Worm (Caenorhabditis elegans) whole organism, late embryonic: ENCODE data around the gene dmsr-3.
"Not testable (repeated sequence)": the region's sequence is repeated elsewhere in the genome, so short reads cannot be mapped to it uniquely, and the experiment has no call there.

Experiments used
- ceh-19 ChIP-seq: fragments of 200-800 bp; sonication (Bioruptor generic); optimal IDR thresholded peaks from 2 replicates; lab custom pipeline; 2018; ENCODE audit warnings: mild to moderate bottlenecking, missing genetic modification characterization, missing compliant biosample characterization
- ceh-24 ChIP-seq: sonication (generic microtip); optimal IDR thresholded peaks from 2 replicates; lab custom pipeline; 2016; ENCODE audit warnings: mild to moderate bottlenecking, missing genetic modification characterization, missing compliant biosample characterization
- ceh-31 ChIP-seq: sonication (generic microtip); optimal IDR thresholded peaks from 2 replicates; lab custom pipeline; 2016; ENCODE audit warnings: missing genetic modification characterization, missing compliant biosample characterization
- ceh-48 ChIP-seq: sonication (generic microtip); optimal IDR thresholded peaks from 2 replicates; lab custom pipeline; 2016; ENCODE audit warnings: missing genetic modification characterization, inconsistent platforms, missing compliant biosample characterization
- ceh-9 ChIP-seq: sonication (generic microtip); optimal IDR thresholded peaks from 2 replicates; lab custom pipeline; 2016; ENCODE audit warnings: mild to moderate bottlenecking, missing genetic modification characterization, inconsistent platforms, missing compliant biosample characterization
- elt-2 ChIP-seq: sonication (generic microtip); optimal IDR thresholded peaks from 2 replicates; lab custom pipeline; 2016; ENCODE audit warnings: missing genetic modification reagents, missing genetic modification characterization, missing compliant biosample characterization
- ets-4 ChIP-seq: sonication (generic microtip); optimal IDR thresholded peaks from 2 replicates; lab custom pipeline; 2016; ENCODE audit warnings: missing genetic modification characterization, missing compliant biosample characterization
- gmeb-2 ChIP-seq: sonication (generic microtip); optimal IDR thresholded peaks from 2 replicates; lab custom pipeline; 2016; ENCODE audit warnings: missing genetic modification characterization, inconsistent platforms, missing compliant biosample characterization
- hlh-30 ChIP-seq: sonication (generic microtip); optimal IDR thresholded peaks from 2 replicates; lab custom pipeline; 2017; ENCODE audit warnings: antibody characterized with exemption, missing genetic modification characterization, missing compliant biosample characterization; ENCODE audit not compliant: insufficient read depth
- hlh-8 ChIP-seq: sonication (generic microtip); optimal IDR thresholded peaks from 2 replicates; lab custom pipeline; 2016; ENCODE audit warnings: missing genotype, missing genetic modification characterization, missing compliant biosample characterization
- madf-2 ChIP-seq: sonication (generic microtip); optimal IDR thresholded peaks from 2 replicates; lab custom pipeline; 2017; ENCODE audit warnings: missing genetic modification characterization, missing compliant biosample characterization
- mec-3 ChIP-seq: sonication (generic microtip); optimal IDR thresholded peaks from 2 replicates; lab custom pipeline; 2016; ENCODE audit warnings: borderline replicate concordance, missing genetic modification characterization, missing compliant biosample characterization
- nhr-11 ChIP-seq: fragments of 150-350 bp; optimal IDR thresholded peaks from 2 replicates; lab custom pipeline; 2014; ENCODE audit warnings: missing biosample characterization, missing genetic modification characterization
- npax-4 ChIP-seq: sonication (generic microtip); optimal IDR thresholded peaks from 2 replicates; lab custom pipeline; 2016; ENCODE audit warnings: missing genetic modification characterization, missing compliant biosample characterization
- pag-3 ChIP-seq: sonication (generic microtip); optimal IDR thresholded peaks from 2 replicates; lab custom pipeline; 2016; ENCODE audit warnings: missing compliant biosample characterization, missing genetic modification characterization, borderline replicate concordance
- pqm-1 ChIP-seq: sonication (generic microtip); optimal IDR thresholded peaks from 2 replicates; lab custom pipeline; 2016; ENCODE audit warnings: missing genetic modification characterization, missing compliant biosample characterization
- ref-2 ChIP-seq: sonication (generic microtip); optimal IDR thresholded peaks from 2 replicates; lab custom pipeline; 2016; ENCODE audit warnings: missing genetic modification characterization, missing compliant biosample characterization
- syd-9 ChIP-seq: sonication (generic microtip); optimal IDR thresholded peaks from 2 replicates; lab custom pipeline; 2016; ENCODE audit warnings: mild to moderate bottlenecking, missing genetic modification characterization, moderate library complexity, missing compliant biosample characterization
- tbx-2 ChIP-seq: sonication (generic microtip); optimal IDR thresholded peaks from 2 replicates; lab custom pipeline; 2016; ENCODE audit warnings: missing genetic modification characterization, missing compliant biosample characterization
- tbx-7 ChIP-seq: sonication (generic microtip); optimal IDR thresholded peaks from 2 replicates; lab custom pipeline; 2016; ENCODE audit warnings: missing genotype, missing genetic modification characterization, missing compliant biosample characterization
- ttx-3 ChIP-seq: sonication (generic microtip); optimal IDR thresholded peaks from 2 replicates; lab custom pipeline; 2016; ENCODE audit warnings: missing genetic modification reagents, missing genetic modification characterization, missing compliant biosample characterization
- unc-86 ChIP-seq: sonication (generic microtip); optimal IDR thresholded peaks from 2 replicates; lab custom pipeline; 2016; ENCODE audit warnings: missing genetic modification characterization, missing compliant biosample characterization
- zip-5 ChIP-seq: sonication (generic microtip); optimal IDR thresholded peaks from 2 replicates; lab custom pipeline; 2016; ENCODE audit warnings: missing genetic modification characterization, missing compliant biosample characterization
- ztf-16 ChIP-seq: sonication (generic microtip); optimal IDR thresholded peaks from 2 replicates; lab custom pipeline; 2017; ENCODE audit warnings: missing genetic modification characterization, missing compliant biosample characterization

The dmsr-3 gene

DNA sequence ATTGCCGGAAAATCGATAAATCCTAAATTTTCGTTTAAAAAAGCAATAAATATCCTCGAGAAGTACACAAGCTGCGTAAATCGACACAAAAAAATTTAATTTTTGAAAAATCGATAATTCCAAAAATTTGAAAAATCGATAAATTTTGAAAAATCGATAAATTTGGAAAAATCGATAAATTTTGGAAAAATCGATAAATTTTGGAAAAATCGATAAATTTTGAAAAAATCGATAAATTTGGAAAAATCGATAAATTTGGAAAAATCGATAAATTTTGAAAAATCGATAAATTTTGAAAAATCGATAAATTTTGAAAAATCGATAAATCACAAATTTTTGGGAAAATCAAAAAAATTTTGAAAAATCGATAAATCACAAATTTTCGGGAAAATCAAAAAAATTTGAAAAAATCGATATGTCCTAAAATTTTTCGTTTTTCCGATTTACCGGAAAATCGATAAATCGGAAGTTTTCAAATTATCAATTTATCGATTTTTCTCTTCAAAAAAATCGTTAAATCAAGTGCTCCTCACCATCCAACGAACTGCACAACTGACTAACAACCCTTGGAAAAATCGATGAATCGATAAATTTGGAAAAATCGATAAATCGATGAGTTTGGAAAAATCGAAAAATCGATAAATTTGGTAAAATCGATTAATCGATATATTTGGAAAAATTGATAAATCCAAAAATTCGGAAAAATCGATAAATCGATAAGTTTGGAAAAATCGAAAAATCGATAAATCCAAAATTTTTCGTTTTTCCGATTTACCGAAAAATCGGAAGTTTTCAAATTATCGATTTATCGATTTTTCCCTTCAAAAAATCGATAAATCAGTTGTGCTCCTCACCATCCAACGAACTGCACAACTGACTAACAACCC is 40.1 kb downstream of the dmsr-3 start:
- TF ChIP-seq npax-4 (tag; lab: Kevin White, UChicago), result no peak
- peak; percentile 98 for TF ChIP-seq ceh-48 (tag; lab: Kevin White, UChicago)

DNA sequence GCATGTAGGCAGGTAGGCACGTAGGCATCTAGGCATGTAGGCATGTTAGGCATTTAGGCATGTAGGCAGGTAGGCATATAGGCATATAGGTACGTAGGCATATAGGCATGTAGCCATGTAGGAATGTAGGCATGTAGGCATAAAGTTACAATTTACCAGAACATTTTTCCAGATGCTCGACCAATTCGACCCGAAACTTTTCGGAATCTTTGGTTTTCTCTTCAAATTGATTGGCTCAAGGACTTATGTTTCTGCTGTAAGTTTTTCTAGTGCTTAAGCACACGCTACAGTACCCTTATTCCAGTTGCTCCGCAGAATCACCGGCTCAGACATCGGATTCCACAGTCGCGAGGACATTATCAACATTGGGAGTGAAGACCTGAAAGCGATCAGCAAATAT is 45.8 kb downstream of the dmsr-3 start:
- TF ChIP-seq gmeb-2 (tag; lab: Kevin White, UChicago), result no peak

DNA sequence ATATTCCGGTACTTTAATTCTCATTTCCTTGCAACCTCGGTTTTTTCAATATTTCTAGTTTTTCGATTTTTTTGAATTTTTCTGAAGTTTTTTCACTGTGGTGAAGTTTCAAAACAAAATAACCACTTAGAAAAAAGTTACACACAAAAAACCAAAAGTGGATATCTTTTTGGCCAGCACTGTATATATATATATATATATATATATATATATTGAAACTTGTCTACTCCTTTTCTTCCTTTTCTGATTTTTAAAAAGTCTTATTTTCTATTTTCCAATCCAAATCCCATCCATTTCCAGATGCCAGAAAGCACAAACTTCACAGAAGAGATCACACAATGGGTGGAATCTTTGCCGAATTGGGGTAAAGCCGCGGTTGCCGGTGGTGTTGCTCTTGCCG is 47.0 kb downstream of the dmsr-3 start, which contains the start of gene faxc-2:
faxc-2 (plus strand) TSS at position 301 of the 400 bp plus-strand sequence.
- not testable (repeated sequence) for TF ChIP-seq ztf-16 (tag; lab: Kevin White, UChicago); ttx-3; hlh-8 (tag; lab: Kevin White, UChicago)

DNA sequence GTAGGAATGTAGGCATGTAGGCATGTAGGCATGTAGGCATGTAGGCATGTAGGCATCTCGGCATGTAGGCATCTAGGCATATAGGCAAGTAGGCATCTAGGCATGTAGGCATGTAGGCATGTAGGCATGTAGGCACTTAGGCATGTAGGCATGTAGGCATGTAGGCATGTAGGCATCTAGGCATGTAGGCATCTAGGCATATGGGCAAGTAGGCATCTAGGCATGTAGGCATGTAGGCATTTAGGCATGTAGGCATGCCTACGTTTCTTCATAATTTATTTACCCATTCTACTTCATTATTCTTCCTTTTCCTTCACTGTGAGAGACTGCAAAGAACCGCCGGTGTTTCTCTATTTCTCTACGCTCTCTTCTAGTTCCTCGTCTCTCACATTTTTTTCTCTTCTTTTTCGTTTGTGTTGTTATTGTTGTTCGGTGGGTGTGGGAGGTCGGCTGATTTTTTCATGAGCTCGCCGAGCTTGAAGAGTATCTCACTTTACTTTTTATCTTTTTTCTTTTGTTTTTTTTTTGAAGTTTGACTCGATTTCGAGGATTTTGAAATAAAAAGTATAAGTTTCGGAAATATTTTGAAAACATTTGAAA is 51.6 kb downstream of the dmsr-3 start:
- TF ChIP-seq ets-4 (tag; lab: Kevin White, UChicago) (no peak), ceh-19 (GFP tag; lab: Kevin White, UChicago) (no peak), syd-9 (tag; lab: Kevin White, UChicago) (no peak), madf-2 (tag; lab: Kevin White, UChicago) (no peak), ceh-31 (tag; lab: Kevin White, UChicago) (no peak), zip-5 (no peak), tbx-7 (tag; lab: Kevin White, UChicago) (no peak)

DNA sequence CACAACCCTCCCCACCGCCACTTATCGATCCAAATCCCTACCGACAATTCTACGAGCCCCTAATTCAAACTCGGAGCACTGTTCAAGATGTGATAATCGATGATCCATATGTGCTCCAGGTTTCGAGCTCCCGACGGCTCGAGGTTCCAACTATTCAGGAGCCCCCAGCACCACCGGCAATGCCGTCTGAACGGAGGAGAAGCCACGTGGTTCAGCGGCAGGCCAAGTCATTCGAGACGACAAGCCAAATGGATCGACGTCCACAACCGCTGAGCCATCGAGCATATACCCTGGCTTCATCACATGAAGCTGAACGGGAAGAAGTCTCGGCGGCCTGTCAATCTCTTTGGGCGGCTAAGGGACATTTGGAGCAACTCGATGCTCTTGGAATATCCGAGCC is 55.4 kb downstream of the dmsr-3 start:
- TF ChIP-seq nhr-11 (tag; lab: Kevin White, UChicago) (no peak), mec-3 (tag; lab: Kevin White, UChicago) (no peak), ref-2 (tag; lab: Kevin White, UChicago) (no peak), tbx-7 (tag; lab: Kevin White, UChicago) (no peak), unc-86 (no peak), hlh-30 (tag; lab: Kevin White, UChicago) (no peak), ceh-9 (no peak), ztf-16 (tag; lab: Kevin White, UChicago) (no peak)

DNA sequence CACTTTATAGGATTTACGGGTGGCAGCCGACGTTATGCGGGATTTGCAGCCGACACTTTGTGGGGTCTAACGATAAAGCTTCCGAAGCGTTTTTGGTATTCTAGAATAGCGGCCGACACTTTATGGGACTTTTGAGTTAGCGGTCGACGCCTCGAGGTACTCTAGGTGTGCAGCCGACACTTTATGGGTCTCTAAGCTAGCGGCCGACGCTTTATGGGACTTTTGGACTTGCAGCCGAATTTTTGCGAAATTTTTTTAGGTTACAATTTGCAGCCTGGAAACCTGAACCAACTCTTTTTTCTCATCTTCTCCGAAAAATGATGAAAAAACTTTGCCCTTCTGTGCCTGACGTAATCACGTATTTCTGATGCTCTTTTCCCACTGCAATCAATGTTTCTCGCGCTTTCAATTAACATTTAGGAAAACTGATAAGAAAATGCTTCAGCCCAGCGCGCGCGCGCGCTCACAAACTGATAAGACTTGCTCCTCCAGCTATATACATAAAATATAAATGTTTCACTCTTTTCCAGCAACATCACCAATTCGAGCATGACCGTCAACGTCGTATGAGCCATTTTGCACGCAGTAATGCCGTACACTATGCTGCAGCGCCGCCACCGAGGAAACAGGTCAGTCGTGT is 56.7 kb downstream of the dmsr-3 start:
- TF ChIP-seq hlh-8 (tag; lab: Kevin White, UChicago), result no peak
- peak; percentile 89 for TF ChIP-seq elt-2 (tag; lab: Kevin White, UChicago)
- no peak for TF ChIP-seq pag-3 (tag; lab: Kevin White, UChicago)

DNA sequence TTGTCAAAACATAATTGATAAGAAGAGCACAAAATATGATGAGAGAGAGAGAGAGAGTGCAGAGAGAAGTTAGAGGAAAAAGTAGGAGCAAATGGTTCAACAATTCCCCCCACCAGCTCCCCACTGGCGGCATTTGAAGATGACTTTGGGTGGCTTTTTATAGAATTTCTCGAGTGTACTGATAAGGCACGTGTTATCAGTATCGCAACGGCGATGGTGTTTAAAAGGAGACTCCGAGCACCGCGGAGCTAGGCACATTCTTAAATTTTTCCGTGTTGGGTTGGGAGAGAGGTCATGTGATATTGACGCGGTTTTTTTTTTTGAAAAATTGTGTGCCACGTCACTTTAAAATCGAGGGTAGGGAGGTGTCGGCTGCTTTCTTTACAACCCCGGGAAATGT is 57.5 kb downstream of the dmsr-3 start:
- TF ChIP-seq hlh-30 (tag; lab: Kevin White, UChicago) (peak; percentile 15), ceh-24 (tag; lab: Kevin White, UChicago) (no peak), elt-2 (tag; lab: Kevin White, UChicago) (peak; percentile 93), tbx-2 (tag; lab: Kevin White, UChicago) (no peak), pqm-1 (tag; lab: Kevin White, UChicago) (peak; percentile 72)
